Fruit fly (Drosophila melanogaster) whole organism, embryonic: ENCODE results near the gene HP1e.
A peak's percentile ranks its signal among the peaks of the same experiment; 100 is the strongest.

ENCODE experiments used
- Asciz ChIP-seq: fragments of 200-800 bp; sonication (Bioruptor generic); optimal IDR thresholded peaks from 2 replicates; lab custom pipeline; 2017; ENCODE audit warnings: missing biosample characterization, mild to moderate bottlenecking, missing genetic modification characterization, missing genetic modification reagents
- Atf-2 ChIP-seq: fragments of 200-800 bp; sonication (Bioruptor generic); optimal IDR thresholded peaks from 2 replicates; lab custom pipeline; 2016; ENCODE audit warnings: missing biosample characterization, missing genetic modification characterization
- CG10267 ChIP-seq: fragments of 200-800 bp; sonication (Bioruptor generic); optimal IDR thresholded peaks from 2 replicates; lab custom pipeline; 2018; ENCODE audit warnings: missing biosample characterization, mild to moderate bottlenecking, missing genetic modification characterization, moderate library complexity
- CG10431 ChIP-seq: fragments of 200-800 bp; sonication (Bioruptor generic); optimal IDR thresholded peaks from 3 replicates; lab custom pipeline; 2018; ENCODE audit warnings: missing biosample characterization, mild to moderate bottlenecking, missing genetic modification characterization
- CG10462 ChIP-seq: fragments of 200-800 bp; sonication (Bioruptor generic); optimal IDR thresholded peaks from 2 replicates; lab custom pipeline; 2016; ENCODE audit warnings: missing biosample characterization, missing genetic modification characterization
- CG10565 ChIP-seq: fragments of 200-800 bp; sonication (Bioruptor generic); optimal IDR thresholded peaks from 3 replicates; lab custom pipeline; 2016; ENCODE audit warnings: missing biosample characterization, mild to moderate bottlenecking, missing genetic modification characterization
- CG12299 ChIP-seq: fragments of 200-800 bp; sonication (Bioruptor generic); optimal IDR thresholded peaks from 2 replicates; lab custom pipeline; 2018; ENCODE audit warnings: missing biosample characterization, mild to moderate bottlenecking, missing genetic modification characterization
- CG1529 ChIP-seq: fragments of 200-800 bp; sonication (Bioruptor generic); optimal IDR thresholded peaks from 3 replicates; lab custom pipeline; 2018; ENCODE audit warnings: missing biosample characterization, missing genetic modification characterization
- CG1647 ChIP-seq: fragments of 200-800 bp; sonication (Bioruptor generic); optimal IDR thresholded peaks from 3 replicates; lab custom pipeline; 2016; ENCODE audit warnings: missing biosample characterization, missing genetic modification characterization
- CG17385 ChIP-seq: fragments of 200-800 bp; sonication (Bioruptor generic); optimal IDR thresholded peaks from 3 replicates; lab custom pipeline; 2018; ENCODE audit warnings: missing biosample characterization, mild to moderate bottlenecking, missing genetic modification characterization
- CG18764 ChIP-seq: fragments of 200-800 bp; sonication (Bioruptor generic); optimal IDR thresholded peaks from 3 replicates; lab custom pipeline; 2016; ENCODE audit warnings: missing biosample characterization, missing genetic modification characterization
- CG30403 ChIP-seq: fragments of 200-800 bp; sonication (Bioruptor generic); optimal IDR thresholded peaks from 3 replicates; lab custom pipeline; 2016; ENCODE audit warnings: missing biosample characterization, missing genetic modification characterization
- CG31224 ChIP-seq: fragments of 200-800 bp; sonication (Bioruptor generic); IDR thresholded peaks from 2 replicates; pipeline ENCODE4 v1.3.6; 2022; ENCODE audit warnings: missing biosample characterization, missing genetic modification characterization
- CG31388 ChIP-seq: fragments of 200-800 bp; sonication (Bioruptor generic); optimal IDR thresholded peaks from 2 replicates; lab custom pipeline; 2016; ENCODE audit warnings: missing biosample characterization, missing genetic modification characterization
- CG33213 ChIP-seq: fragments of 200-800 bp; sonication (Bioruptor generic); optimal IDR thresholded peaks from 3 replicates; lab custom pipeline; 2016; ENCODE audit warnings: missing biosample characterization, missing genetic modification characterization
- CG42726 ChIP-seq: fragments of 200-800 bp; sonication (Bioruptor generic); IDR thresholded peaks from 2 replicates; pipeline ENCODE4 v1.3.6; 2022; ENCODE audit warnings: missing biosample characterization, missing genetic modification characterization; ENCODE audit not compliant: partially characterized antibody
- CG4328 ChIP-seq: fragments of 200-800 bp; sonication (Bioruptor generic); optimal IDR thresholded peaks from 3 replicates; lab custom pipeline; 2017; ENCODE audit warnings: missing biosample characterization, missing genetic modification reagents, missing genetic modification characterization
- CG4360 ChIP-seq: fragments of 200-800 bp; sonication (Bioruptor generic); IDR thresholded peaks from 2 replicates; pipeline ENCODE4 v1.3.6; 2022; ENCODE audit warnings: missing biosample characterization, missing genetic modification characterization
- CG6272 ChIP-seq: fragments of 200-800 bp; sonication (Bioruptor generic); IDR thresholded peaks from 2 replicates; pipeline ENCODE4 v1.3.6; 2022; ENCODE audit warnings: missing biosample characterization, missing genetic modification characterization
- CG6689 ChIP-seq: fragments of 200-800 bp; sonication (Bioruptor generic); IDR thresholded peaks from 2 replicates; pipeline ENCODE4 v1.3.6; 2022; ENCODE audit warnings: missing biosample characterization, missing genetic modification characterization
- CG6854 ChIP-seq: fragments of 200-800 bp; sonication (Bioruptor generic); optimal IDR thresholded peaks from 3 replicates; lab custom pipeline; 2017; ENCODE audit warnings: missing biosample characterization, mild to moderate bottlenecking, missing genetic modification characterization
- CG7556 ChIP-seq: fragments of 200-800 bp; sonication (Bioruptor generic); optimal IDR thresholded peaks from 2 replicates; lab custom pipeline; 2017; ENCODE audit warnings: missing biosample characterization, mild to moderate bottlenecking, missing genetic modification characterization
- CG7839 ChIP-seq: fragments of 200-800 bp; sonication (Bioruptor generic); optimal IDR thresholded peaks from 3 replicates; lab custom pipeline; 2018; ENCODE audit warnings: missing biosample characterization, mild to moderate bottlenecking, missing genetic modification characterization, moderate library complexity
- Ets97D ChIP-seq: fragments of 200-800 bp; sonication (Bioruptor generic); optimal IDR thresholded peaks from 3 replicates; lab custom pipeline; 2016; ENCODE audit warnings: missing biosample characterization, missing genetic modification characterization
- Gug ChIP-seq: fragments of 200-800 bp; sonication (Bioruptor generic); IDR thresholded peaks from 4 replicates; pipeline ENCODE4 v1.3.6; 2022; ENCODE audit warnings: missing biosample characterization, missing genetic modification characterization
- Hey ChIP-seq: fragments of 200-800 bp; sonication (Bioruptor generic); optimal IDR thresholded peaks from 3 replicates; lab custom pipeline; 2018; ENCODE audit warnings: missing biosample characterization, mild to moderate bottlenecking, missing genetic modification characterization
- Lhr ChIP-seq: fragments of 200-800 bp; sonication (Bioruptor generic); optimal IDR thresholded peaks from 3 replicates; lab custom pipeline; 2017; ENCODE audit warnings: mild to moderate bottlenecking, missing biosample characterization, missing genetic modification reagents, missing genetic modification characterization
- Mad ChIP-seq: fragments of 200-800 bp; sonication (Bioruptor generic); optimal IDR thresholded peaks from 2 replicates; lab custom pipeline; 2016; ENCODE audit warnings: missing biosample characterization, missing genetic modification characterization
- Myb ChIP-seq: fragments of 200-800 bp; sonication (Bioruptor generic); optimal IDR thresholded peaks from 2 replicates; lab custom pipeline; 2016; ENCODE audit warnings: missing biosample characterization, missing genetic modification characterization
- NfI ChIP-seq: fragments of 200-800 bp; sonication (Bioruptor generic); optimal IDR thresholded peaks from 3 replicates; lab custom pipeline; 2018; ENCODE audit warnings: missing biosample characterization, mild to moderate bottlenecking, missing genetic modification characterization, moderate library complexity
- Oaz ChIP-seq: fragments of 200-800 bp; sonication (Bioruptor generic); IDR thresholded peaks from 2 replicates; pipeline ENCODE4 v1.3.6; 2022; ENCODE audit warnings: missing biosample characterization, missing genetic modification characterization
- Pdp1 ChIP-seq, 2 experiments: fragments of 200-800 bp; sonication (Bioruptor generic); optimal IDR thresholded peaks; 3 replicates each; lab custom pipeline; 2016; ENCODE audit warnings: missing biosample characterization in 2 of 2, missing genetic modification characterization in 2 of 2, mild to moderate bottlenecking in 1 of 2, moderate library complexity in 1 of 2
- Scr ChIP-seq: fragments of 200-800 bp; sonication (Bioruptor generic); IDR thresholded peaks from 2 replicates; pipeline ENCODE4 v1.3.6; 2022; ENCODE audit warnings: missing biosample characterization, missing genetic modification characterization; ENCODE audit not compliant: partially characterized antibody
- Side ChIP-seq: fragments of 200-800 bp; sonication (Bioruptor generic); optimal IDR thresholded peaks from 2 replicates; lab custom pipeline; 2016; ENCODE audit warnings: missing biosample characterization, missing genetic modification characterization
- Stat92E ChIP-seq, 3 experiments: fragments of >200 bp in 2 of 3; fragments of 200-800 bp in 1 of 3; sonication (Bioruptor generic) in 1 of 3; optimal IDR thresholded peaks; 2 replicates each; lab custom pipeline; 2017 to 2019; ENCODE audit warnings: missing biosample characterization in 3 of 3, missing genetic modification characterization in 3 of 3, mild to moderate bottlenecking in 1 of 3, moderate library complexity in 1 of 3
- cas ChIP-seq: fragments of 200-800 bp; sonication (Bioruptor generic); IDR thresholded peaks from 2 replicates; pipeline ENCODE4 v1.3.6; 2022; ENCODE audit warnings: missing biosample characterization, missing genetic modification characterization
- dan ChIP-seq: fragments of 200-800 bp; sonication (Bioruptor generic); IDR thresholded peaks from 2 replicates; pipeline ENCODE4 v1.3.6; 2022; ENCODE audit warnings: missing biosample characterization, missing genetic modification characterization
- emc ChIP-seq: fragments of 200-800 bp; sonication (Bioruptor generic); optimal IDR thresholded peaks from 2 replicates; lab custom pipeline; 2016; ENCODE audit warnings: missing biosample characterization, missing genetic modification characterization
- en ChIP-seq: fragments of 200-800 bp; sonication (Bioruptor generic); optimal IDR thresholded peaks from 2 replicates; lab custom pipeline; 2016; ENCODE audit warnings: missing biosample characterization, missing genetic modification characterization
- eve ChIP-seq, 2 experiments: fragments of >200 bp; optimal IDR thresholded peaks; 2 replicates each; lab custom pipeline; 2017; ENCODE audit warnings: missing biosample characterization in 2 of 2, missing genetic modification characterization in 2 of 2
- eyg ChIP-seq: fragments of 200-800 bp; sonication (Bioruptor generic); optimal IDR thresholded peaks from 3 replicates; lab custom pipeline; 2016; ENCODE audit warnings: missing biosample characterization, missing genetic modification characterization
- fd3F ChIP-seq: fragments of 200-800 bp; sonication (Bioruptor generic); optimal IDR thresholded peaks from 2 replicates; lab custom pipeline; 2018; ENCODE audit warnings: missing biosample characterization, mild to moderate bottlenecking, missing genetic modification characterization, moderate library complexity
- fd64A ChIP-seq: fragments of 200-800 bp; sonication (Bioruptor generic); optimal IDR thresholded peaks from 3 replicates; lab custom pipeline; 2018; ENCODE audit warnings: missing biosample characterization, mild to moderate bottlenecking, missing genetic modification characterization
- gce ChIP-seq: fragments of 200-800 bp; sonication (Bioruptor generic); IDR thresholded peaks from 3 replicates; pipeline ENCODE4 v1.3.6; 2022; ENCODE audit warnings: missing biosample characterization, missing genetic modification characterization
- grn ChIP-seq: fragments of 200-800 bp; sonication (Bioruptor generic); optimal IDR thresholded peaks from 3 replicates; lab custom pipeline; 2017; ENCODE audit warnings: missing biosample characterization, missing genetic modification characterization
- ind ChIP-seq: fragments of 200-800 bp; sonication (Bioruptor generic); optimal IDR thresholded peaks from 3 replicates; lab custom pipeline; 2016; ENCODE audit warnings: missing biosample characterization, missing genetic modification characterization
- lola ChIP-seq, 3 experiments: fragments of >200 bp in 2 of 3; fragments of 200-800 bp in 1 of 3; sonication (Bioruptor generic) in 1 of 3; optimal IDR thresholded peaks; 2 replicates each; lab custom pipeline; 2017 to 2019; ENCODE audit warnings: missing biosample characterization in 3 of 3, missing genetic modification characterization in 3 of 3, mild to moderate bottlenecking in 1 of 3, moderate library complexity in 1 of 3
- nerfin-2 ChIP-seq: fragments of 200-800 bp; sonication (Bioruptor generic); IDR thresholded peaks from 2 replicates; pipeline ENCODE4 v1.3.6; 2022; ENCODE audit warnings: missing biosample characterization, missing genetic modification characterization; ENCODE audit not compliant: partially characterized antibody
- phol ChIP-seq: fragments of 200-800 bp; sonication (Bioruptor generic); optimal IDR thresholded peaks from 3 replicates; lab custom pipeline; 2018; ENCODE audit warnings: missing biosample characterization, mild to moderate bottlenecking, missing genetic modification characterization, moderate library complexity
- unpg ChIP-seq: fragments of 200-800 bp; sonication (Bioruptor generic); optimal IDR thresholded peaks from 3 replicates; lab custom pipeline; 2018; ENCODE audit warnings: missing biosample characterization, mild to moderate bottlenecking, missing genetic modification characterization, moderate library complexity
- vfl ChIP-seq: fragments of 200-800 bp; sonication (Bioruptor generic); optimal IDR thresholded peaks from 2 replicates; lab custom pipeline; 2016; ENCODE audit warnings: missing biosample characterization, missing genetic modification characterization

Gene HP1e

dm6 chr3R:9353276-9353652, 31.7 kb downstream of the HP1e start (continued):
- peak; percentile 93 for TF ChIP-seq Asciz (GFP tag; lab: Kevin White, UChicago)
- TF ChIP-seq emc: no peak
- TF ChIP-seq CG10267 (tag; lab: Kevin White, UChicago): peak; percentile 89
- TF ChIP-seq CG6854 (GFP tag; lab: Kevin White, UChicago): peak; percentile 89
- TF ChIP-seq phol (tag; lab: Kevin White, UChicago): peak; percentile 92
- no peak for TF ChIP-seq Lhr (GFP tag; lab: Kevin White, UChicago)
- peak; percentile 83 for TF ChIP-seq CG12299
- peak; percentile 83 for TF ChIP-seq fd3F (GFP tag; lab: Kevin White, UChicago)
- TF ChIP-seq fd64A (GFP tag; lab: Kevin White, UChicago): no peak
- peak; percentile 17 for TF ChIP-seq Side (GFP tag; lab: Kevin White, UChicago)
- no peak for TF ChIP-seq CG4360
- no peak for TF ChIP-seq CG6689 (GFP tag; lab: Robert Waterston, UW)
- peak; percentile 37 for TF ChIP-seq Mad (GFP tag; lab: Kevin White, UChicago)
- peak; percentile 42 for TF ChIP-seq grn (GFP tag; lab: Kevin White, UChicago)
- TF ChIP-seq eyg (GFP tag; lab: Kevin White, UChicago): no peak
- TF ChIP-seq Scr: no peak
- TF ChIP-seq CG30403 (GFP tag; lab: Kevin White, UChicago): peak; percentile 92
- peak; percentile 93 for TF ChIP-seq CG7839 (tag; lab: Kevin White, UChicago)
- no peak for TF ChIP-seq en (GFP tag; lab: Kevin White, UChicago)
- peak in 1 of 3 experiments; percentile 45 for TF ChIP-seq Stat92E (GFP tag; optimal IDR thresholded peaks at IDR 0.05; lab: Kevin White, UChicago)
- TF ChIP-seq Oaz (GFP tag; lab: Robert Waterston, UW): no peak
- TF ChIP-seq CG10431 (GFP tag; lab: Kevin White, UChicago): peak; percentile 77
- no peak for TF ChIP-seq cas
- TF ChIP-seq CG42726 (GFP tag; lab: Robert Waterston, UW): no peak
- TF ChIP-seq CG18764: peak; percentile 81
- TF ChIP-seq vfl: peak; percentile 52
- peak; percentile 72 for TF ChIP-seq CG1529
- TF ChIP-seq CG6272: no peak
- peak in 1 of 2 experiments; percentile 91 for TF ChIP-seq eve (GFP tag; optimal IDR thresholded peaks at IDR 0.05; lab: Kevin White, UChicago)
- no peak for TF ChIP-seq nerfin-2 (GFP tag; lab: Robert Waterston, UW)
- peak; percentile 49 for TF ChIP-seq Atf-2
- TF ChIP-seq Hey (tag; lab: Kevin White, UChicago): no peak
- peak; percentile 91 for TF ChIP-seq unpg (GFP tag; lab: Kevin White, UChicago)
- peak; percentile 6 for TF ChIP-seq CG33213 (GFP tag; lab: Kevin White, UChicago)
- TF ChIP-seq gce (GFP tag; lab: Robert Waterston, UW): no peak
- TF ChIP-seq Pdp1 (GFP tag; optimal IDR thresholded peaks at IDR 0.05; lab: Kevin White, UChicago): peak in 1 of 2 experiments; percentile 49
- TF ChIP-seq CG1647 (GFP tag; lab: Kevin White, UChicago): peak; percentile 46
- TF ChIP-seq CG4328 (GFP tag; lab: Kevin White, UChicago): peak; percentile 71
- no peak for TF ChIP-seq CG10565 (GFP tag; lab: Kevin White, UChicago)
- peak; percentile 84 for TF ChIP-seq CG17385 (GFP tag; lab: Kevin White, UChicago)
- peak; percentile 83 for TF ChIP-seq NfI (GFP tag; lab: Kevin White, UChicago)
- TF ChIP-seq lola (GFP tag; optimal IDR thresholded peaks at IDR 0.05; lab: Kevin White, UChicago): peak in 1 of 3 experiments; percentile 89
- TF ChIP-seq Gug (GFP tag; lab: Robert Waterston, UW): peak; percentile 55; the same call in 1 of the 4 replicates
- no peak for TF ChIP-seq Myb (GFP tag; lab: Kevin White, UChicago)
- TF ChIP-seq CG10462 (GFP tag; lab: Kevin White, UChicago): peak; percentile 80
- no peak for TF ChIP-seq Ets97D (GFP tag; lab: Kevin White, UChicago)
- TF ChIP-seq CG31388: peak; percentile 44
- peak; percentile 94 for TF ChIP-seq CG7556
- no peak for TF ChIP-seq dan (GFP tag; lab: Robert Waterston, UW)
- no peak for TF ChIP-seq CG31224 (GFP tag; lab: Robert Waterston, UW)
- peak; percentile 84 for TF ChIP-seq ind (GFP tag; lab: Kevin White, UChicago)
